Worm (Caenorhabditis elegans) whole organism, late embryonic: ENCODE measurements around the gene ifa-3.

Experiments used
- C08G9.2 ChIP-seq: sonication (generic microtip); optimal IDR thresholded peaks from 2 replicates; lab custom pipeline; 2016; ENCODE audit warnings: mild to moderate bottlenecking, missing genetic modification characterization, moderate library complexity, missing compliant biosample characterization
- C38D4.7 ChIP-seq: fragments of 200-800 bp; sonication (Bioruptor generic); optimal IDR thresholded peaks from 2 replicates; lab custom pipeline; 2018; ENCODE audit warnings: mild to moderate bottlenecking, missing genetic modification characterization, moderate library complexity, missing compliant biosample characterization
- F13H6.1 ChIP-seq: sonication (generic microtip); optimal IDR thresholded peaks from 2 replicates; lab custom pipeline; 2016; ENCODE audit warnings: missing genetic modification characterization, missing compliant biosample characterization
- K09A11.1 ChIP-seq: sonication (generic microtip); optimal IDR thresholded peaks from 2 replicates; lab custom pipeline; 2017; ENCODE audit warnings: antibody characterized with exemption, mild to moderate bottlenecking, missing genetic modification characterization, missing compliant biosample characterization; ENCODE audit not compliant: insufficient read depth
- Y22D7AL.16 ChIP-seq: sonication (generic microtip); optimal IDR thresholded peaks from 2 replicates; lab custom pipeline; 2016; ENCODE audit warnings: missing genetic modification characterization, missing compliant biosample characterization
- ceh-14 ChIP-seq: sonication (generic microtip); optimal IDR thresholded peaks from 2 replicates; lab custom pipeline; 2016; ENCODE audit warnings: missing genotype, missing genetic modification characterization, missing compliant biosample characterization
- ceh-18 ChIP-seq: sonication (generic microtip); optimal IDR thresholded peaks from 2 replicates; lab custom pipeline; 2016; ENCODE audit warnings: missing genetic modification characterization, missing compliant biosample characterization
- ceh-2 ChIP-seq: sonication (generic microtip); optimal IDR thresholded peaks from 2 replicates; lab custom pipeline; 2016; ENCODE audit warnings: missing genotype, missing genetic modification characterization, missing compliant biosample characterization
- ceh-24 ChIP-seq: sonication (generic microtip); optimal IDR thresholded peaks from 2 replicates; lab custom pipeline; 2016; ENCODE audit warnings: mild to moderate bottlenecking, missing genetic modification characterization, missing compliant biosample characterization
- ceh-30 ChIP-seq: fragments of 150-350 bp; optimal IDR thresholded peaks from 2 replicates; lab custom pipeline; 2014; ENCODE audit warnings: missing biosample characterization, missing genetic modification characterization
- ceh-31 ChIP-seq: sonication (generic microtip); optimal IDR thresholded peaks from 2 replicates; lab custom pipeline; 2016; ENCODE audit warnings: missing genetic modification characterization, missing compliant biosample characterization
- ceh-34 ChIP-seq: sonication (generic microtip); optimal IDR thresholded peaks from 2 replicates; lab custom pipeline; 2016; ENCODE audit warnings: mild to moderate bottlenecking, missing genetic modification characterization, missing compliant biosample characterization
- che-1 ChIP-seq: sonication (generic microtip); optimal IDR thresholded peaks from 2 replicates; lab custom pipeline; 2016; ENCODE audit warnings: mild to moderate bottlenecking, missing genetic modification characterization, missing compliant biosample characterization
- dmd-4 ChIP-seq: sonication (generic microtip); optimal IDR thresholded peaks from 2 replicates; lab custom pipeline; 2016; ENCODE audit warnings: borderline replicate concordance, missing genetic modification characterization, missing compliant biosample characterization
- dve-1 ChIP-seq: sonication (generic microtip); optimal IDR thresholded peaks from 2 replicates; lab custom pipeline; 2017; ENCODE audit warnings: antibody characterized with exemption, mild to moderate bottlenecking, missing genetic modification characterization, missing compliant biosample characterization
- elt-2 ChIP-seq: sonication (generic microtip); optimal IDR thresholded peaks from 2 replicates; lab custom pipeline; 2016; ENCODE audit warnings: missing genetic modification reagents, missing genetic modification characterization, missing compliant biosample characterization
- elt-4 ChIP-seq: sonication (generic microtip); optimal IDR thresholded peaks from 2 replicates; lab custom pipeline; 2016; ENCODE audit warnings: missing genetic modification characterization, missing compliant biosample characterization
- eyg-1 ChIP-seq: sonication (generic microtip); optimal IDR thresholded peaks from 2 replicates; lab custom pipeline; 2016; ENCODE audit warnings: missing genotype, missing genetic modification characterization, missing compliant biosample characterization
- fax-1 ChIP-seq: sonication (generic microtip); optimal IDR thresholded peaks from 2 replicates; lab custom pipeline; 2016; ENCODE audit warnings: missing genotype, missing genetic modification characterization, missing compliant biosample characterization
- gmeb-2 ChIP-seq: sonication (generic microtip); optimal IDR thresholded peaks from 2 replicates; lab custom pipeline; 2016; ENCODE audit warnings: missing genetic modification characterization, inconsistent platforms, missing compliant biosample characterization
- hlh-15 ChIP-seq: sonication (generic microtip); optimal IDR thresholded peaks from 2 replicates; lab custom pipeline; 2016; ENCODE audit warnings: missing genetic modification characterization, missing compliant biosample characterization
- hlh-30 ChIP-seq: sonication (generic microtip); optimal IDR thresholded peaks from 2 replicates; lab custom pipeline; 2017; ENCODE audit warnings: antibody characterized with exemption, missing genetic modification characterization, missing compliant biosample characterization; ENCODE audit not compliant: insufficient read depth
- hlh-6 ChIP-seq: sonication (generic microtip); optimal IDR thresholded peaks from 2 replicates; lab custom pipeline; 2016; ENCODE audit warnings: missing genotype, missing genetic modification characterization, missing compliant biosample characterization
- hlh-8 ChIP-seq: sonication (generic microtip); optimal IDR thresholded peaks from 2 replicates; lab custom pipeline; 2016; ENCODE audit warnings: missing genotype, missing genetic modification characterization, missing compliant biosample characterization
- lim-6 ChIP-seq: sonication (generic microtip); optimal IDR thresholded peaks from 2 replicates; lab custom pipeline; 2016; ENCODE audit warnings: missing genetic modification characterization, missing compliant biosample characterization
- lin-11 ChIP-seq: fragments of 200-800 bp; sonication (Bioruptor generic); optimal IDR thresholded peaks from 2 replicates; lab custom pipeline; 2018; ENCODE audit warnings: mild to moderate bottlenecking, missing genetic modification characterization, missing compliant biosample characterization
- madf-2 ChIP-seq: sonication (generic microtip); optimal IDR thresholded peaks from 2 replicates; lab custom pipeline; 2017; ENCODE audit warnings: missing genetic modification characterization, missing compliant biosample characterization
- nfya-1 ChIP-seq: sonication (generic microtip); optimal IDR thresholded peaks from 2 replicates; lab custom pipeline; 2017; ENCODE audit warnings: missing genetic modification characterization, mild to moderate bottlenecking, missing compliant biosample characterization, antibody characterized with exemption, moderate library complexity
- nhr-232 ChIP-seq: sonication (generic microtip); optimal IDR thresholded peaks from 2 replicates; lab custom pipeline; 2016; ENCODE audit warnings: missing genetic modification characterization, missing compliant biosample characterization
- npax-4 ChIP-seq: sonication (generic microtip); optimal IDR thresholded peaks from 2 replicates; lab custom pipeline; 2016; ENCODE audit warnings: missing genetic modification characterization, missing compliant biosample characterization
- pax-1 ChIP-seq: fragments of 150-350 bp; optimal IDR thresholded peaks from 2 replicates; lab custom pipeline; 2014; ENCODE audit warnings: missing biosample characterization, missing genetic modification characterization
- pha-2 ChIP-seq: sonication (generic microtip); optimal IDR thresholded peaks from 2 replicates; lab custom pipeline; 2017; ENCODE audit warnings: mild to moderate bottlenecking, missing genetic modification characterization, missing compliant biosample characterization
- pqm-1 ChIP-seq: sonication (generic microtip); optimal IDR thresholded peaks from 2 replicates; lab custom pipeline; 2016; ENCODE audit warnings: missing genetic modification characterization, missing compliant biosample characterization
- ref-2 ChIP-seq: sonication (generic microtip); optimal IDR thresholded peaks from 2 replicates; lab custom pipeline; 2016; ENCODE audit warnings: missing genetic modification characterization, missing compliant biosample characterization
- rnt-1 ChIP-seq: sonication (generic microtip); optimal IDR thresholded peaks from 2 replicates; lab custom pipeline; 2016; ENCODE audit warnings: missing genetic modification characterization, missing compliant biosample characterization
- sdc-2 ChIP-seq: sonication (generic microtip); optimal IDR thresholded peaks from 2 replicates; lab custom pipeline; 2016; ENCODE audit warnings: missing genotype, missing genetic modification characterization, missing compliant biosample characterization
- sox-2 ChIP-seq: fragments of 200-800 bp; sonication (Bioruptor generic); IDR thresholded peaks from 2 replicates; pipeline ENCODE4 v1.3.6; 2022; ENCODE audit warnings: missing genetic modification reagents, missing genetic modification characterization, missing compliant biosample characterization
- sox-4 ChIP-seq: sonication (generic microtip); optimal IDR thresholded peaks from 2 replicates; lab custom pipeline; 2017; ENCODE audit warnings: mild to moderate bottlenecking, missing genetic modification characterization, inconsistent platforms, missing compliant biosample characterization
- syd-9 ChIP-seq: sonication (generic microtip); optimal IDR thresholded peaks from 2 replicates; lab custom pipeline; 2016; ENCODE audit warnings: mild to moderate bottlenecking, missing genetic modification characterization, moderate library complexity, missing compliant biosample characterization
- tbx-2 ChIP-seq: sonication (generic microtip); optimal IDR thresholded peaks from 2 replicates; lab custom pipeline; 2016; ENCODE audit warnings: missing genetic modification characterization, missing compliant biosample characterization
- unc-42 ChIP-seq: sonication (generic microtip); optimal IDR thresholded peaks from 2 replicates; lab custom pipeline; 2016; ENCODE audit warnings: missing genotype, missing genetic modification characterization, missing compliant biosample characterization
- unc-55 ChIP-seq: sonication (generic microtip); optimal IDR thresholded peaks from 2 replicates; lab custom pipeline; 2017; ENCODE audit warnings: missing biosample characterization, missing genetic modification reagents, missing genetic modification characterization
- unc-86 ChIP-seq: sonication (generic microtip); optimal IDR thresholded peaks from 2 replicates; lab custom pipeline; 2016; ENCODE audit warnings: missing genetic modification characterization, missing compliant biosample characterization
- ztf-16 ChIP-seq: sonication (generic microtip); optimal IDR thresholded peaks from 2 replicates; lab custom pipeline; 2017; ENCODE audit warnings: missing genetic modification characterization, missing compliant biosample characterization

Gene ifa-3

DNA sequence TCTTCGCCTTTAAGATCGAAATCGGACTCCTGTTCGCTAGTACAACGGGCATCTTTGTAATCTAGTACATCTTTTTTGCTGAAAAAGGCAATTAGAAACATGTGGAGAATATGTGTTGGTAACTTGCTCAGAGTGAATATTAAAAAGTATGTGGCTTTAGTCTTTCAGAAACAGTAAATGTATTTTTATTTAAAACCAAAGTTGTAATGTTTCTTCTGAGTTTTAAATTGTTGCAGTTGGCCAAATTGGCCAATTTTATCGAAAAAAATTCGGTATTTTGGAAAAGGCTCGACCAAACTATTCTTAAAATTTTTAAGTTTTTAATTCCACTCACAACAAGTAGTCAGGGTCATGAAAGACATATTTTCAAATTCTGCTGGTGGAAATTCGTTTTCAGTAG is 13.2 kb upstream of the ifa-3 start, which contains the start of gene F52E10.2:
Gene F52E10.2 (minus strand): TSS at position 101 of the 400 bp plus-strand sequence.
- TF ChIP-seq hlh-15 (tag; lab: Kevin White, UChicago) = no peak
- no peak for TF ChIP-seq elt-2 (tag; lab: Kevin White, UChicago)
- TF ChIP-seq ceh-31 (tag; lab: Kevin White, UChicago) = no peak
- TF ChIP-seq pax-1 = no peak
- no peak for TF ChIP-seq hlh-8 (tag; lab: Kevin White, UChicago)
- TF ChIP-seq lim-6 (tag; lab: Kevin White, UChicago) = no peak
- TF ChIP-seq npax-4 (tag; lab: Kevin White, UChicago) = no peak
- no peak for TF ChIP-seq F13H6.1 (tag; lab: Kevin White, UChicago)
- no peak for TF ChIP-seq ztf-16 (tag; lab: Kevin White, UChicago)
- TF ChIP-seq lin-11 = no peak
- no peak for TF ChIP-seq dmd-4 (tag; lab: Kevin White, UChicago)

- TF ChIP-seq hlh-6 (tag; lab: Kevin White, UChicago) (no peak), F13H6.1 (tag; lab: Kevin White, UChicago) (no peak), unc-42 (peak; percentile 14), sdc-2 (peak; percentile 38), ceh-18 (tag; lab: Kevin White, UChicago) (peak; percentile 9), hlh-8 (tag; lab: Kevin White, UChicago) (no peak), elt-4 (tag; lab: Kevin White, UChicago) (no peak), ztf-16 (tag; lab: Kevin White, UChicago) (peak; percentile 14), ceh-31 (tag; lab: Kevin White, UChicago) (peak; percentile 8), nfya-1 (tag; lab: Kevin White, UChicago) (peak; percentile 48), tbx-2 (tag; lab: Kevin White, UChicago) (peak; percentile 38), ref-2 (peak; percentile 1)
These were observed 5.5 kb upstream of the ifa-3 start, which contains the start of gene sdc-1 for ce11 chrX:16275255-16275813. Gene sdc-1 (plus strand): TSS chrX:16275763.

ce11 chrX:16271147-16271546 is 1.3 kb upstream of the ifa-3 start:
- TF ChIP-seq sox-4 (tag; lab: Kevin White, UChicago) (peak; percentile 6), hlh-6 (tag; lab: Kevin White, UChicago) (no peak), unc-55 (GFP tag; lab: Kevin White, UChicago) (no peak), ztf-16 (tag; lab: Kevin White, UChicago) (peak; percentile 8), ceh-30 (tag; lab: Kevin White, UChicago) (no peak), pqm-1 (tag; lab: Kevin White, UChicago) (no peak), gmeb-2 (peak; percentile 28), elt-2 (tag; lab: Kevin White, UChicago) (peak; percentile 5), syd-9 (tag; lab: Kevin White, UChicago) (no peak), rnt-1 (no peak), C38D4.7 (GFP tag; lab: Kevin White, UChicago) (peak; percentile 13), pax-1 (no peak), ceh-34 (tag; lab: Kevin White, UChicago) (peak; percentile 5), ceh-14 (tag; lab: Kevin White, UChicago) (peak; percentile 47), che-1 (tag; lab: Kevin White, UChicago) (peak; percentile 35)

- TF ChIP-seq C08G9.2 (tag; lab: Kevin White, UChicago) (no peak), hlh-8 (tag; lab: Kevin White, UChicago) (no peak), eyg-1 (tag; lab: Kevin White, UChicago) (no peak), fax-1 (tag; lab: Kevin White, UChicago) (no peak), sox-2 (GFP tag; lab: Robert Waterston, UW) (no peak), K09A11.1 (tag; lab: Kevin White, UChicago) (no peak), pax-1 (no peak), pha-2 (tag; lab: Kevin White, UChicago) (no peak), unc-86 (no peak), npax-4 (tag; lab: Kevin White, UChicago) (no peak), hlh-30 (no peak), rnt-1 (no peak), ceh-24 (no peak), Y22D7AL.16 (tag; lab: Kevin White, UChicago) (no peak), sdc-2 (no peak), dve-1 (tag; lab: Kevin White, UChicago) (no peak), madf-2 (tag; lab: Kevin White, UChicago) (no peak), nhr-232 (tag; lab: Kevin White, UChicago) (no peak), lin-11 (no peak), ceh-2 (tag; lab: Kevin White, UChicago) (no peak)
These were observed 4.1 kb downstream of the ifa-3 start, which contains the start of gene mua-6 for ce11 chrX:16265636-16266384. Gene mua-6 (minus strand): TSS chrX:16265686.
